Worm (Caenorhabditis elegans) whole organism, L2 larva: ENCODE data around the gene srsx-38.

ENCODE experiments used
- C34F6.9 ChIP-seq: fragments of 150-350 bp; optimal IDR thresholded peaks from 2 replicates; lab custom pipeline; 2014; ENCODE audit warnings: missing biosample characterization, missing genetic modification characterization
- R02D3.7 ChIP-seq: fragments of 150-350 bp; optimal IDR thresholded peaks from 2 replicates; lab custom pipeline; 2014; ENCODE audit warnings: missing biosample characterization, missing genetic modification characterization
- ZK546.5 ChIP-seq: sonication (generic microtip); optimal IDR thresholded peaks from 2 replicates; lab custom pipeline; 2017; ENCODE audit warnings: missing biosample characterization, missing genetic modification characterization
- alr-1 ChIP-seq: fragments of 150-350 bp; optimal IDR thresholded peaks from 2 replicates; lab custom pipeline; 2014; ENCODE audit warnings: missing biosample characterization, missing genetic modification characterization
- aly-2 ChIP-seq: fragments of 150-350 bp; optimal IDR thresholded peaks from 2 replicates; lab custom pipeline; 2014; ENCODE audit warnings: missing biosample characterization, missing genetic modification characterization
- ama-1 ChIP-seq: fragments of 150-350 bp; optimal IDR thresholded peaks from 2 replicates; lab custom pipeline; 2018; ENCODE audit warnings: inconsistent platforms
- blmp-1 ChIP-seq: sonication (generic microtip); optimal IDR thresholded peaks from 2 replicates; lab custom pipeline; 2017; ENCODE audit warnings: missing genetic modification characterization, mild to moderate bottlenecking, missing compliant biosample characterization, antibody characterized with exemption, moderate library complexity; ENCODE audit not compliant: insufficient read depth
- ceh-16 ChIP-seq: fragments of 150-350 bp; optimal IDR thresholded peaks from 2 replicates; lab custom pipeline; 2014; ENCODE audit warnings: missing biosample characterization, missing genetic modification characterization
- ceh-82 ChIP-seq: fragments of 150-350 bp; optimal IDR thresholded peaks from 2 replicates; lab custom pipeline; 2014; ENCODE audit warnings: missing biosample characterization, missing genetic modification characterization
- crh-2 ChIP-seq: sonication (generic microtip); optimal IDR thresholded peaks from 2 replicates; lab custom pipeline; 2017; ENCODE audit warnings: missing biosample characterization, missing genetic modification characterization
- dmd-4 ChIP-seq: sonication (generic microtip); optimal IDR thresholded peaks from 2 replicates; lab custom pipeline; 2017; ENCODE audit warnings: missing biosample characterization, missing genetic modification characterization
- egl-27 ChIP-seq: sonication (generic microtip); optimal IDR thresholded peaks from 3 replicates; lab custom pipeline; 2017; ENCODE audit warnings: missing biosample characterization, missing genetic modification reagents, missing genetic modification characterization
- elt-1 ChIP-seq: fragments of 150-350 bp; optimal IDR thresholded peaks from 2 replicates; lab custom pipeline; 2014; ENCODE audit warnings: missing biosample characterization, missing genetic modification characterization
- fos-1 ChIP-seq: fragments of 150-350 bp; optimal IDR thresholded peaks from 2 replicates; lab custom pipeline; 2014; ENCODE audit warnings: missing biosample characterization, missing genetic modification characterization
- gmeb-1 ChIP-seq: fragments of 150-350 bp; optimal IDR thresholded peaks from 2 replicates; lab custom pipeline; 2014; ENCODE audit warnings: missing biosample characterization, missing genetic modification characterization
- lin-11 ChIP-seq: fragments of 150-350 bp; sonication (generic microtip); optimal IDR thresholded peaks from 2 replicates; lab custom pipeline; 2014; ENCODE audit warnings: missing biosample characterization, missing genetic modification characterization, inconsistent platforms, mixed read lengths
- lin-39 ChIP-seq: fragments of 150-350 bp; optimal IDR thresholded peaks from 2 replicates; lab custom pipeline; 2014; ENCODE audit warnings: missing biosample characterization, missing genetic modification reagents, missing genetic modification characterization
- lsy-2 ChIP-seq, 2 experiments: fragments of 150-350 bp in 1 of 2; sonication (generic microtip) in 1 of 2; optimal IDR thresholded peaks; 2 replicates each; lab custom pipeline; 2014 to 2017; ENCODE audit warnings: missing biosample characterization in 2 of 2, missing genetic modification characterization in 2 of 2
- mab-5 ChIP-seq: fragments of 150-350 bp; optimal IDR thresholded peaks from 2 replicates; lab custom pipeline; 2014; ENCODE audit warnings: missing biosample characterization, missing genetic modification characterization
- mdl-1 ChIP-seq, 2 experiments: fragments of 150-350 bp in 1 of 2; sonication (generic microtip) in 1 of 2; optimal IDR thresholded peaks; 2 replicates each; lab custom pipeline; 2017; ENCODE audit warnings: missing biosample characterization in 2 of 2, missing genetic modification characterization in 2 of 2
- nhr-10 ChIP-seq: sonication (generic microtip); optimal IDR thresholded peaks from 2 replicates; lab custom pipeline; 2017; ENCODE audit warnings: missing biosample characterization, missing genetic modification characterization
- nhr-11 ChIP-seq: fragments of 150-350 bp; optimal IDR thresholded peaks from 2 replicates; lab custom pipeline; 2014; ENCODE audit warnings: missing biosample characterization, missing genetic modification characterization
- nhr-12 ChIP-seq: fragments of 150-350 bp; optimal IDR thresholded peaks from 2 replicates; lab custom pipeline; 2014; ENCODE audit warnings: missing biosample characterization, missing genetic modification characterization
- nhr-129 ChIP-seq: fragments of 150-350 bp; optimal IDR thresholded peaks from 2 replicates; lab custom pipeline; 2014; ENCODE audit warnings: missing biosample characterization, missing genetic modification characterization
- nhr-21 ChIP-seq: fragments of 150-350 bp; optimal IDR thresholded peaks from 2 replicates; lab custom pipeline; 2014; ENCODE audit warnings: missing biosample characterization, missing genetic modification characterization
- nhr-25 ChIP-seq: fragments of 150-350 bp; sonication (generic microtip); optimal IDR thresholded peaks from 3 replicates; lab custom pipeline; 2014; ENCODE audit warnings: missing biosample characterization, missing genetic modification characterization
- nhr-6 ChIP-seq: fragments of 150-350 bp; optimal IDR thresholded peaks from 2 replicates; lab custom pipeline; 2014; ENCODE audit warnings: missing biosample characterization, missing genetic modification characterization
- nhr-77 ChIP-seq: fragments of 150-350 bp; optimal IDR thresholded peaks from 2 replicates; lab custom pipeline; 2014; ENCODE audit warnings: missing biosample characterization, missing genetic modification characterization
- skn-1 ChIP-seq: sonication (generic microtip); optimal IDR thresholded peaks from 2 replicates; lab custom pipeline; 2017; ENCODE audit warnings: missing biosample characterization, missing genetic modification characterization
- sma-9 ChIP-seq, 2 experiments: fragments of 150-350 bp in 1 of 2; sonication (generic microtip) in 1 of 2; optimal IDR thresholded peaks; 2 replicates each; lab custom pipeline; 2014 to 2016; ENCODE audit warnings: missing genetic modification characterization in 2 of 2, mild to moderate bottlenecking in 1 of 2, missing biosample characterization in 1 of 2, missing compliant biosample characterization in 1 of 2, missing genetic modification reagents in 1 of 2, moderate library complexity in 1 of 2
- snpc-4 ChIP-seq: fragments of 150-350 bp; optimal IDR thresholded peaks from 2 replicates; lab custom pipeline; 2014; ENCODE audit warnings: missing biosample characterization, missing genetic modification characterization
- unc-39 ChIP-seq: fragments of 150-350 bp; optimal IDR thresholded peaks from 2 replicates; lab custom pipeline; 2014; ENCODE audit warnings: missing biosample characterization, missing genetic modification characterization
- zag-1 ChIP-seq: fragments of 150-350 bp; optimal IDR thresholded peaks from 2 replicates; lab custom pipeline; 2014; ENCODE audit warnings: missing biosample characterization, missing genetic modification characterization
- ztf-4 ChIP-seq: fragments of 150-350 bp; optimal IDR thresholded peaks from 2 replicates; lab custom pipeline; 2014; ENCODE audit warnings: missing biosample characterization, missing genetic modification characterization

Gene srsx-38

DNA sequence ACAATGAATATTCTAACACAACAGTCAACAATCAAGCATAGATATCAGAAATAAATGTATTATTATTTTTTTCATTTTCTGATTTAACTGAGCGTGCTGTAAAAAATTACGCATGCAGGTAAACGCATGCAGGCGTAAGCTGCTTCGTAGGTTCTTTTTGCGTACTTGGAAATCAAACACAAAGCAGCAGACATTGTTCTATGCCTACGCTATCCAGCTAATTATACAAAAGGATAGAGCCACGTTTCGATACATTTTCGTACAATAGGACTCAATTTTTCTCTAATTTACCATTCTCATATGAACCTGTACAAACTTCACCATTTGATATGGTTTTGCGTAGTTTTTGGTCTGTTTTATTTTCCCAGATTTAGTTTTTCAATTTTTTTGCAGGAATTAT lies 24.8 kb downstream of the srsx-38 start, which contains the start of gene T26E4.3:
TSS of gene T26E4.3 (plus strand) at position 301 of the 400 bp plus-strand sequence.
- TF ChIP-seq nhr-77 (no peak), lin-39 (tag; lab: Kevin White, UChicago) (no peak), nhr-12 (no peak), blmp-1 (tag; lab: Kevin White, UChicago) (no peak)

DNA sequence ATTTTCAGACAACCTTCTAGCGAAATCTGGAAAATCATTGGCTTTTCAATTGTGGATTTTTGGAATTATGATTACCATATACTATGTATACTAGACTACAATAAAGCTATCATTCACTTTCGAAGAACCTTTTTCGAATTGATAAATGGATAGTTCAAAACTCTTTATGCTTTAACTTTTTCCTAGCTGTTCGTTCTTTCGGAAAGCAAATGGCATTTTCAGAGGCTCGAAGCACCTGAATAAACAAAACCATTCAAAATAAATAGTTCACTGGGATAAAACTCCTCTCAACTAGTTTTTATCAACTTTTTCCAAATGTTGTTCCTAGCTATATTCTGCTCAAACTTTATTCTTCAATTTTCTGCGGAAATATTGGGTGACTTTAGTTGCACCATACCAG lies 26.2 kb downstream of the srsx-38 start, which contains the start of gene T26E4.2:
TSS of gene T26E4.2 (plus strand) at position 301 of the 400 bp plus-strand sequence.
- no peak for TF ChIP-seq nhr-25 (tag; lab: Kevin White, UChicago)

ce11 chrV:15779128-15779729 lies 28.1 kb downstream of the srsx-38 start, which contains the start of the genes nhr-285 and irld-52:
Gene nhr-285 (minus strand): TSS chrV:15779228.
Gene irld-52 (plus strand): TSS chrV:15779679.
- TF ChIP-seq elt-1 (tag; lab: Kevin White, UChicago) (no peak), lin-11 (no peak), ZK546.5 (tag; lab: Kevin White, UChicago) (no peak), lsy-2 (tag; optimal IDR thresholded peaks at IDR 0.05; lab: Kevin White, UChicago) (no peak), C34F6.9 (tag; lab: Kevin White, UChicago) (no peak)

- no peak for TF ChIP-seq nhr-25 (tag; lab: Kevin White, UChicago)
- no peak for TF ChIP-seq nhr-21 (tag; lab: Kevin White, UChicago)
- TF ChIP-seq snpc-4 (tag; lab: Kevin White, UChicago): no peak
- no peak for TF ChIP-seq alr-1 (tag; lab: Kevin White, UChicago)
- TF ChIP-seq ceh-16 (tag; lab: Kevin White, UChicago): no peak
- no peak for TF ChIP-seq C34F6.9 (tag; lab: Kevin White, UChicago)
- no peak for TF ChIP-seq dmd-4 (tag; lab: Kevin White, UChicago)
- TF ChIP-seq nhr-11: no peak
- no peak for TF ChIP-seq ceh-82 (tag; lab: Kevin White, UChicago)
- TF ChIP-seq skn-1 (tag; lab: Kevin White, UChicago): no peak
- TF ChIP-seq R02D3.7 (tag; lab: Kevin White, UChicago): no peak
- TF ChIP-seq blmp-1 (tag; lab: Kevin White, UChicago): no peak
- TF ChIP-seq aly-2: no peak
- no peak for TF ChIP-seq gmeb-1
- no peak for TF ChIP-seq ama-1
- TF ChIP-seq nhr-10: no peak
- no peak for TF ChIP-seq nhr-12
- no peak for TF ChIP-seq crh-2 (tag; lab: Kevin White, UChicago)
- no peak for TF ChIP-seq unc-39 (tag; lab: Kevin White, UChicago)
These were observed 30.7 kb downstream of the srsx-38 start, which contains the start of gene nhr-283 for ce11 chrV:15776651-15777050. Gene nhr-283 (minus strand): TSS chrV:15776751.

ce11 chrV:15773941-15774340 lies 33.4 kb downstream of the srsx-38 start:
- TF ChIP-seq mab-5 (no peak), mdl-1 (tag; optimal IDR thresholded peaks at IDR 0.05; lab: Kevin White, UChicago) (peak in 1 of 2 experiments; percentile 1), sma-9 (GFP tag; optimal IDR thresholded peaks at IDR 0.05; lab: Kevin White, UChicago) (peak; percentile 29), sma-9 (tag; optimal IDR thresholded peaks at IDR 0.05; lab: Kevin White, UChicago) (no peak)

- TF ChIP-seq mab-5: no peak
- TF ChIP-seq fos-1 (tag; lab: Kevin White, UChicago): no peak
- no peak for TF ChIP-seq mdl-1 (tag; optimal IDR thresholded peaks at IDR 0.05; lab: Kevin White, UChicago)
- no peak for TF ChIP-seq nhr-129 (tag; lab: Kevin White, UChicago)
- no peak for TF ChIP-seq unc-39 (tag; lab: Kevin White, UChicago)
- TF ChIP-seq nhr-6 (tag; lab: Kevin White, UChicago): no peak
- TF ChIP-seq ZK546.5 (tag; lab: Kevin White, UChicago): no peak
- TF ChIP-seq lsy-2 (tag; optimal IDR thresholded peaks at IDR 0.05; lab: Kevin White, UChicago): no peak
- TF ChIP-seq crh-2 (tag; lab: Kevin White, UChicago): no peak
- TF ChIP-seq alr-1 (tag; lab: Kevin White, UChicago): no peak
- no peak for TF ChIP-seq nhr-77
- TF ChIP-seq sma-9 (GFP tag; optimal IDR thresholded peaks at IDR 0.05; lab: Kevin White, UChicago): no peak
- no peak for TF ChIP-seq sma-9 (tag; optimal IDR thresholded peaks at IDR 0.05; lab: Kevin White, UChicago)
- no peak for TF ChIP-seq ztf-4 (tag; lab: Kevin White, UChicago)
- no peak for TF ChIP-seq zag-1 (tag; lab: Kevin White, UChicago)
- TF ChIP-seq nhr-12: no peak
- no peak for TF ChIP-seq dmd-4 (tag; lab: Kevin White, UChicago)
- no peak for TF ChIP-seq egl-27 (tag; lab: Kevin White, UChicago)
- TF ChIP-seq skn-1 (tag; lab: Kevin White, UChicago): no peak
- TF ChIP-seq lin-39 (tag; lab: Kevin White, UChicago): no peak
- no peak for TF ChIP-seq nhr-11
These were observed 34.2 kb downstream of the srsx-38 start, which contains the start of gene nhr-60 for ce11 chrV:15773141-15773540. Gene nhr-60 (minus strand): TSS chrV:15773241.
